Fruit fly (Drosophila melanogaster): ENCODE data around the gene CG7916.

DNA sequence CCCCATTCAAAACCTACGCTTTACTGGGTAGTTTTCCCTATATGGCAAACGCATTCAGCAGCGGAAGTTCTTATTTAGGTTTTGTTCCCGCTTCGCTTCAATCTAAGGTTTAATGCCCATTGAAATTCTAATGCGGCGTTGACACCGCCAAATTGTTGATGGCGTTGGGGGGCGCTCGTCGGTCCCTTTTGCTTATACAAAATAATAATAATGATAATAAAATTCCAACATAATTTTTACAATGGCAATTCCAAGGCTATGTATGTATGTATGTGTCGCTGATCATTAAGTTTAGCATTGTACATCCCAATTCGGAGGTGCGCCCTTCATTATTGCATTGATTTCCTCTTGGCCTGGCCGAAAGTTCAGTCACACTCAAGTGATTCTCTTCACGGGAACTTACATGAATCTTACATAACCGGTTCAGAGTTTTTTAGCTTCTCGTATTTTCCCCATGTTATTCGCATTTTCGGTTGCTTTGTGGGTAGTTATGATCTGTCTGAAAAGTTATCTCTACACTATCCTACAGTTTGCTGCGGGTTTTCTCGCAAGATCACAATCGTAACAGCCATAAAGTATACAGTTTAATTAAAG lies 37.6 kb downstream of the CG7916 start:
- TF ChIP-seq CG34367 (tag; optimal IDR thresholded peaks at IDR 0.05) = no peak
- TF ChIP-seq CG4496 (GFP tag; IDR thresholded peaks at IDR 0.05) = no peak
- TF ChIP-seq CG8301 (tag; optimal IDR thresholded peaks at IDR 0.05) = no peak
- no peak for TF ChIP-seq CG8159 (tag; optimal IDR thresholded peaks at IDR 0.05)
- no peak for TF ChIP-seq CG32121 (GFP tag; IDR thresholded peaks at IDR 0.05)
- TF ChIP-seq Ets98B (GFP tag; IDR thresholded peaks at IDR 0.05) = no peak
- TF ChIP-seq gl (tag; optimal IDR thresholded peaks at IDR 0.05) = no peak
- no peak for TF ChIP-seq CG13204 (GFP tag; optimal IDR thresholded peaks at IDR 0.05)
- TF ChIP-seq CG12605 (GFP tag; IDR thresholded peaks at IDR 0.05) = no peak
- peak; percentile 55 for TF ChIP-seq EcR (GFP tag; optimal IDR thresholded peaks at IDR 0.05)
- TF ChIP-seq Snoo (tag; optimal IDR thresholded peaks at IDR 0.05) = no peak
- no peak for TF ChIP-seq CG10348 (GFP tag; IDR thresholded peaks at IDR 0.05)
- no peak for TF ChIP-seq Pif1A (GFP tag; optimal IDR thresholded peaks at IDR 0.05)

Measured in whole organism, pupa.